Worm (Caenorhabditis elegans) whole organism, L3 larva: Measurements from ENCODE around the gene cyp-35A2.
"Not testable (repeated sequence)": the region's sequence is repeated elsewhere in the genome, so short reads cannot be mapped to it uniquely, and the experiment has no call there.

ENCODE experiments used
- R02D3.7 ChIP-seq: fragments of 150-350 bp; optimal IDR thresholded peaks from 2 replicates; lab custom pipeline; 2014; ENCODE audit warnings: missing biosample characterization, missing genetic modification characterization
- ZK546.5 ChIP-seq: sonication (generic microtip); optimal IDR thresholded peaks from 2 replicates; lab custom pipeline; 2017; ENCODE audit warnings: missing biosample characterization, missing genetic modification characterization
- aly-2 ChIP-seq: fragments of 150-350 bp; optimal IDR thresholded peaks from 2 replicates; lab custom pipeline; 2014; ENCODE audit warnings: missing biosample characterization, missing genetic modification characterization
- ama-1 ChIP-seq: fragments of 150-350 bp; optimal IDR thresholded peaks from 2 replicates; lab custom pipeline; 2018
- ceh-28 ChIP-seq: fragments of 150-350 bp; optimal IDR thresholded peaks from 2 replicates; lab custom pipeline; 2014; ENCODE audit warnings: missing biosample characterization, missing genetic modification reagents, missing genetic modification characterization
- ceh-9 ChIP-seq: sonication (generic microtip); optimal IDR thresholded peaks from 2 replicates; lab custom pipeline; 2018; ENCODE audit warnings: missing biosample characterization, missing genetic modification characterization
- egl-5 ChIP-seq: fragments of 150-350 bp; optimal IDR thresholded peaks from 2 replicates; lab custom pipeline; 2017; ENCODE audit warnings: missing biosample characterization, missing genetic modification reagents, missing genetic modification characterization, inconsistent platforms
- elt-2 ChIP-seq: sonication (generic microtip); optimal IDR thresholded peaks from 2 replicates; lab custom pipeline; 2016; ENCODE audit warnings: missing genetic modification reagents, mild to moderate bottlenecking, missing genetic modification characterization, missing compliant biosample characterization
- elt-3 ChIP-seq, 3 experiments: fragments of 150-350 bp in 1 of 3; sonication (generic microtip) in 2 of 3; optimal IDR thresholded peaks; 2 replicates in 2 of 3; 4 replicates in 1 of 3; lab custom pipeline; 2014 to 2017; ENCODE audit warnings: missing biosample characterization in 3 of 3, missing genetic modification characterization in 3 of 3
- eor-1 ChIP-seq, 2 experiments: fragments of 150-350 bp; optimal IDR thresholded peaks; 2 replicates each; lab custom pipeline; 2014 to 2018; ENCODE audit warnings: missing biosample characterization in 2 of 2, missing genetic modification characterization in 2 of 2
- fkh-10 ChIP-seq: sonication (generic microtip); optimal IDR thresholded peaks from 2 replicates; lab custom pipeline; 2017; ENCODE audit warnings: missing biosample characterization, missing genetic modification reagents, missing genetic modification characterization
- fkh-2 ChIP-seq: fragments of 150-350 bp; optimal IDR thresholded peaks from 2 replicates; lab custom pipeline; 2014; ENCODE audit warnings: missing biosample characterization, missing genetic modification reagents, missing genetic modification characterization
- fos-1 ChIP-seq: fragments of 150-350 bp; optimal IDR thresholded peaks from 2 replicates; lab custom pipeline; 2014; ENCODE audit warnings: missing biosample characterization, missing genetic modification characterization
- lin-15B ChIP-seq: fragments of 150-350 bp; optimal IDR thresholded peaks from 2 replicates; lab custom pipeline; 2014; ENCODE audit warnings: missing biosample characterization, missing genetic modification characterization
- lin-39 ChIP-seq: fragments of 150-350 bp; optimal IDR thresholded peaks from 2 replicates; lab custom pipeline; 2018; ENCODE audit warnings: missing biosample characterization, missing genetic modification reagents, missing genetic modification characterization
- mdl-1 ChIP-seq: fragments of 150-350 bp; optimal IDR thresholded peaks from 2 replicates; lab custom pipeline; 2014; ENCODE audit warnings: missing biosample characterization, missing genetic modification characterization
- mml-1 ChIP-seq: fragments of 150-350 bp; sonication (generic microtip); optimal IDR thresholded peaks from 3 replicates; lab custom pipeline; 2014; ENCODE audit warnings: missing biosample characterization, missing genetic modification characterization
- nfya-1 ChIP-seq: sonication (generic microtip); optimal IDR thresholded peaks from 2 replicates; lab custom pipeline; 2017; ENCODE audit warnings: missing genetic modification characterization, mild to moderate bottlenecking, missing compliant biosample characterization, antibody characterized with exemption, moderate library complexity; ENCODE audit not compliant: insufficient read depth
- nhr-12 ChIP-seq: fragments of 150-350 bp; optimal IDR thresholded peaks from 2 replicates; lab custom pipeline; 2014; ENCODE audit warnings: missing biosample characterization, missing genetic modification characterization
- nhr-23 ChIP-seq: fragments of 150-350 bp; optimal IDR thresholded peaks from 2 replicates; lab custom pipeline; 2014; ENCODE audit warnings: missing biosample characterization, missing genetic modification reagents, missing genetic modification characterization
- nhr-237 ChIP-seq: fragments of 150-350 bp; optimal IDR thresholded peaks from 2 replicates; lab custom pipeline; 2014; ENCODE audit warnings: missing biosample characterization, missing genetic modification characterization
- nhr-25 ChIP-seq: sonication (generic microtip); optimal IDR thresholded peaks from 2 replicates; lab custom pipeline; 2017; ENCODE audit warnings: missing biosample characterization, missing genetic modification characterization
- nhr-28 ChIP-seq: fragments of 150-350 bp; optimal IDR thresholded peaks from 2 replicates; lab custom pipeline; 2014; ENCODE audit warnings: missing biosample characterization, missing genetic modification characterization
- nhr-67 ChIP-seq: fragments of 150-350 bp; optimal IDR thresholded peaks from 2 replicates; lab custom pipeline; 2014; ENCODE audit warnings: missing biosample characterization, missing genetic modification characterization
- nhr-76 ChIP-seq: fragments of 150-350 bp; sonication (generic microtip); optimal IDR thresholded peaks from 5 replicates; lab custom pipeline; 2014; ENCODE audit warnings: missing biosample characterization, missing genetic modification characterization
- nhr-77 ChIP-seq: fragments of 150-350 bp; optimal IDR thresholded peaks from 2 replicates; lab custom pipeline; 2014; ENCODE audit warnings: missing biosample characterization, missing genetic modification characterization
- pha-4 ChIP-seq: fragments of 150-350 bp; optimal IDR thresholded peaks from 2 replicates; lab custom pipeline; 2014; ENCODE audit warnings: missing biosample characterization, missing genetic modification reagents, missing genetic modification characterization
- skn-1 ChIP-seq: fragments of 150-350 bp; optimal IDR thresholded peaks from 2 replicates; lab custom pipeline; 2014; ENCODE audit warnings: missing biosample characterization, missing genetic modification characterization
- snpc-4 ChIP-seq: fragments of 150-350 bp; optimal IDR thresholded peaks from 2 replicates; lab custom pipeline; 2014; ENCODE audit warnings: missing biosample characterization, missing genetic modification characterization
- tbx-2 ChIP-seq: sonication (generic microtip); optimal IDR thresholded peaks from 2 replicates; lab custom pipeline; 2016; ENCODE audit warnings: mild to moderate bottlenecking, missing genetic modification characterization, missing compliant biosample characterization
- unc-62 ChIP-seq: fragments of 150-350 bp; sonication (generic microtip); optimal IDR thresholded peaks from 4 replicates; lab custom pipeline; 2014; ENCODE audit warnings: missing biosample characterization, missing genetic modification reagents, missing genetic modification characterization
- zag-1 ChIP-seq: fragments of 150-350 bp; optimal IDR thresholded peaks from 2 replicates; lab custom pipeline; 2014; ENCODE audit warnings: missing biosample characterization, missing genetic modification characterization
- ztf-11 ChIP-seq: fragments of 150-350 bp; optimal IDR thresholded peaks from 2 replicates; lab custom pipeline; 2014; ENCODE audit warnings: missing biosample characterization, missing genetic modification characterization

cyp-35A2 gene

DNA sequence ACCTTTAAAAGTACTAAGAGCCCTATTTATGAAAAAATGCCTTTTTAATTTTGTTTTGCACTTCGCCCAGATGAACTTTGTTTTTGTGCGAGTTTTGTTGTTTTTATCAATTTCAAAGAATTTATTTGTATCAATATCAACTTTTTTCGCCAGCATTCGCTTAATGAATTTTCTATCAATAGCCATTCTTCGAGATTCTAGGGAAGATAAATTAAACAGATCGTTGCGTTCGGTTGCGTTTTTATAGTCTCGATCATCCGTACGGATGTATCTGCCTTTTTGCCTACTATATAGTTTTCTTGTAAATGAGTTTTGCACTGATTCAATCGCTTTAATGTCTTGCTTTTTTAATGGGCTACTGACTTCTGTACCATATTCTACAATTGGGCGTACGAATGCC lies 18.5 kb downstream of the cyp-35A2 start, which contains the start of gene nhr-147:
nhr-147 (plus strand) TSS at position 301 of the 400 bp plus-strand sequence.
- not testable (repeated sequence) for TF ChIP-seq nhr-12 (tag; lab: Kevin White, UChicago); nfya-1 (tag; lab: Kevin White, UChicago); zag-1

DNA sequence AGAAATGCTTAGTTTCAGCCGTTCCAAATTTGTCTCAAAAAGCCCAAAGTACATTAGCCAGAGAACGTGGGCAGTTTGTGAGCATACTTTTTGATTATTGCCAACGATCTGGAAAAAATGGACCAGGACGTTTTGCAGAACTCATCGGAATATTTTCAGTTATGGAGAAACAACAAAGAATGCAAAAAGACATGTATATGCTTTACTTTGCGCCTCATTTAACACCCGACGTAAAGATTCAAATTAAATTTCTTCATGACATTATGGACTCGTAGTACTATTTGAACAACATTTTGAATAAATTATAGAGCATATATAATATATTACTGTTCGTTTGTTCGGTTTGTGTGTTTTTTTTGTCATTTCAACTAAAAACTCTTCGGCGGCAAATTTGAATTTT lies 20.5 kb downstream of the cyp-35A2 start, which contains the start of gene srh-244:
srh-244 (plus strand) TSS at position 301 of the 400 bp plus-strand sequence.
- TF ChIP-seq mdl-1 (no peak), lin-15B (tag; lab: Kevin White, UChicago) (no peak), mml-1 (tag; lab: Kevin White, UChicago) (no peak), fkh-2 (tag; lab: Kevin White, UChicago) (no peak), elt-2 (no peak)

DNA sequence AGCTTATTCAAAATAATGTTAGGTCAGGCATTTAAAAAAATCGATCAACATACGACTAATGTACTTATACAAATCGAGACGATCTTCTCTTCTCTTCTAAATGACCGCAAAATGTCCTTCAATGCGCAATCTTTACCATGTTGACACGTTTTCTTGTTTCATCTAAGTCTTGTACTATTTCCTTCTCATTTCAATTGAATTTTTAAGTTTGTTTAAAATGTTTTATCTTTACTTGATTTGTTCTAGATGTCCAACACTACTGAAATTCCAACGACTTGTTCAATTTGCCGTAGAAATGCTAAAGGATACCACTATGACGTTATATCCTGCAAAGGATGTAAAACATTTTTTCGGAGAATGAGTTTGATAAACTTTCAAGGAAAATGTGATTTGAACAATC lies 22.0 kb downstream of the cyp-35A2 start, which contains the start of the genes nhr-263 and nhr-148:
nhr-263 (minus strand) TSS at position 101 of the 400 bp plus-strand sequence.
nhr-148 (plus strand) TSS at position 215 of the 400 bp plus-strand sequence.
- TF ChIP-seq nhr-28 = no peak
- peak; percentile 43 for TF ChIP-seq nhr-25
- TF ChIP-seq egl-5 (tag; lab: Kevin White, UChicago) = no peak

DNA sequence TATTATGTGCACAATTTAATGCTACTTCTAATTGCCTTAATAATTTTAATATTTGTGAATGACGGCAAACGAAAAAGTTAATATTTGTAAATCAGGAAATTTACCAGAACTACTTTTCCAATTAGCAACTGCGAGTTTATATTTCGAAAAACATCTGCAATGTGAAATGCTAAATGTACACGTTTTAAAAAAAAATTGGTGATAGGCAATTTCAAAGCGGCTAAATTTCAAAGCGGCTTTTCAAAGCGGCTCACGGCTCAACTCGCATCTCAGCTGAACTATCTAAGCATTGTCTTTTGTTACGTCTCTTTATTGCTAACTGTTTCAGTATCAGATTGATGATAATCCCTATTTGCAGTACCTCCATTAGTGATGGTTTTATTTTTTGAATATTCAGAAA lies 24.2 kb downstream of the cyp-35A2 start, which contains the start of gene srh-187:
srh-187 (minus strand) TSS at position 101 of the 400 bp plus-strand sequence.
- TF ChIP-seq ceh-28 (tag; lab: Kevin White, UChicago) (no peak), ZK546.5 (no peak)
- TF ChIP-seq, all 47 proteins: peak for 0

DNA sequence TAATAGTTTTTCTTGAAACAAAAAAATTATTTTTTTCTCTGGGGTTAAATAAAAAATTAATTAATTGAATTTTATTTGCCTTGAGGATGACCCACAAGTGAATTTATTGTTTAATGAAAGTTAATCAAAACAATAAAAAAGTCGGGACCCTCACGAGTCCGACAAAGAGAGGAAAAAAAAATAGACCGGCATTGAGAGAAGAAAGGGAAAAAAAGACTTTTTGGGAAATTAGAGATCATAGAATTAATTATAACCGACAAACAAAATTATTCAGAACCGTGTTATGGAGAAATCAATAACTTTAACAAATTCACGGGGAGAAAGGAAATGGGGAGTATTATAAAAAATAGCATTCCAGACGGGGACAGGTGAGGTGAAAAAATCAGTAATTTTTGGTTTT lies 26.8 kb downstream of the cyp-35A2 start, which contains the start of gene F10G2.7:
F10G2.7 (minus strand) TSS at position 101 of the 400 bp plus-strand sequence.
- not testable (repeated sequence) for TF ChIP-seq nhr-76 (tag; lab: Kevin White, UChicago); tbx-2 (tag; lab: Kevin White, UChicago); unc-62 (GFP tag; lab: Kevin White, UChicago)

DNA sequence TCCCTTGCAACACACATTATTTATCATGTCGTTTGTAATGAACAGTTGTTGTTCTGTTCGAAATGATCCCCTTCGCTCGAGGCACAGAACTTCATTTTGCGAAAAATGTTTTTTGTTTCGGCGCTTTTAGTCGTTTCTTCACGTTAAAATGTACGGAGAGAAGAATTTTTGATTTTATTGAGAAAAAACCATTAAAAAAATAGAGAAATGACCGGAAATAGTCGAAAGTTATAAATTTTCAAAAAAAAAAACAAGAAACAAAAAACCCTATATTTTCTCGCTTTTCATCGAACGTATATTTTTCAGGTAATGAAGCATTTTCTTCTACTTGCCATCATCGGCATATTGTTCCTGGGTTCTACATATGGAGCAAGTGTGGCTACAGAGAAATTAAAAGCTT lies 31.7 kb downstream of the cyp-35A2 start, which contains the start of gene F10G2.1:
F10G2.1 (plus strand) TSS at position 301 of the 400 bp plus-strand sequence.
- no peak for TF ChIP-seq nfya-1 (tag; lab: Kevin White, UChicago)
- no peak for TF ChIP-seq ceh-28 (tag; lab: Kevin White, UChicago)
- no peak for TF ChIP-seq nhr-67 (tag; lab: Kevin White, UChicago)
- no peak for TF ChIP-seq nhr-77 (tag; lab: Kevin White, UChicago)
- no peak for TF ChIP-seq fos-1 (tag; lab: Kevin White, UChicago)

DNA sequence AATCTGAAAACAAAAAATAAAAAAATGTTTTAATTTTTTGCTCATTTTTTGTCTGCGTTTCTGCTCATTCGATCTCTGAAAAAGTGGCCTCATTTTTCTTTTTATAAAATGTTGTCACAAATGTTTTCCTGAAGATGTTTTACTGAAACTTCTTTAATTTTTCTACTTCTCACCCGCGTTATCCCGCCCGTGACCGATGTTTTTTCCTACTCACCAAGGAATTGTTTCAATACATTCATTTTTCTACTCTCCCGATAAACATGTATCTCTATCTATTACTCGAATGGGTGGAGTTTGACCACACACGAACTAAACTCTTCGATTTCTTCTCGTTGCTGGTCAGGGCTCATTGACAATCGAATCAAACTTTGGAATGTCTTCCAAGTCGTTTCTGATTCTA lies 33.1 kb downstream of the cyp-35A2 start, which contains the start of gene F10G2.2:
F10G2.2 (plus strand) TSS at position 301 of the 400 bp plus-strand sequence.
- TF ChIP-seq ztf-11 (tag; lab: Kevin White, UChicago) (no peak), lin-39 (tag; lab: Kevin White, UChicago) (no peak)

DNA sequence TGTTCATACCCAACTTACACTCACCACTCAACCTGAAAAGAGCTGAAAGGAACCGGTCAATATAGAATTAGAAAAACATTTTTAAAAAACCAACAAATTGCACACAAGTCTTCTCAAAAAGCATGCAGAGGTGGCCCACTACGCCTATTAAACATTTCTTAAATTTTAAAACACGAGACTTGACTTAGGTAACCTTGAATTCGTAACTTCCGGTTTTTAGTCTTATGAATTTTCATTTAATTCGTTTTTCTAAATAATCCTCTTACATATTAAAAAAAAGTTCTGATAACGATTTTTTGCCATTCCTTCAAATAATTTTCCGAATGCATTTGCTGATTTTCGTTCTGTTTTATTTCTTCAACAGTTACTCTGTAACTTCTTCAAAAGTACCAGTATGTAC lies 35.9 kb downstream of the cyp-35A2 start, which contains the start of gene clec-7:
clec-7 (plus strand) TSS at position 301 of the 400 bp plus-strand sequence.
- TF ChIP-seq ceh-9 = no peak
- TF ChIP-seq elt-2 = peak; percentile 2

DNA sequence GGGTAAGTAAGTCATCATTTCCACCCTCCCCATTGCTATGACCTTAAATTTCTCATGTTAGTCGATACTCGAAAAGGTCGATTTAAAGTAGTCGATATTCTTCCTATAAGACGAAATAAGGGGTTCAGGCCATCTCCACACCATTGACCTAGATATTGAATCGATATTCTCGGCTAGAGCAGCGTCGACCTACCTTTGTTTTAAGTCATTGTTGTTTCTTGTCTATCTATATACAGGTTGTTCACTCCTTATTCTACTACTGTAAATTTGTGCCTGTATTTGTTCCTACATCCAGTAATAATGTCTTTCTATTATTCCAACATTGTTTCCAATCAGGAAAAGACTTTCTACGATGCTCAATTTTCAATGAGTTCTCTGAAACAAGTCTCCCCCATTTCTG lies 37.1 kb downstream of the cyp-35A2 start, which contains the start of gene F10G2.4:
F10G2.4 (plus strand) TSS at position 301 of the 400 bp plus-strand sequence.
- TF ChIP-seq nhr-237 (tag; lab: Kevin White, UChicago) = no peak
- TF ChIP-seq eor-1 (tag; optimal IDR thresholded peaks at IDR 0.05; lab: Kevin White, UChicago) = no peak
- no peak for TF ChIP-seq snpc-4 (tag; lab: Kevin White, UChicago)
- TF ChIP-seq R02D3.7 = no peak
- no peak for TF ChIP-seq pha-4 (tag; lab: Kevin White, UChicago)
- no peak for TF ChIP-seq elt-3 (tag; optimal IDR thresholded peaks at IDR 0.05; lab: Kevin White, UChicago)
- TF ChIP-seq skn-1 = no peak
- TF ChIP-seq nhr-23 (tag; lab: Kevin White, UChicago) = no peak
- TF ChIP-seq fkh-2 (tag; lab: Kevin White, UChicago) = no peak
- no peak for TF ChIP-seq nfya-1 (tag; lab: Kevin White, UChicago)
- no peak for TF ChIP-seq fkh-10
- no peak for TF ChIP-seq ama-1
- no peak for TF ChIP-seq ztf-11 (tag; lab: Kevin White, UChicago)
- no peak for TF ChIP-seq unc-62 (GFP tag; lab: Kevin White, UChicago)
- no peak for TF ChIP-seq aly-2 (tag; lab: Kevin White, UChicago)
- no peak for TF ChIP-seq ceh-9
- no peak for TF ChIP-seq nhr-12 (tag; lab: Kevin White, UChicago)
- no peak for TF ChIP-seq nhr-28
- no peak for TF ChIP-seq nhr-25
- TF ChIP-seq nhr-77 (tag; lab: Kevin White, UChicago) = no peak
